Comparison of ENCODE assay signal across 4 fruit fly cellular contexts in genomic region chr3L:12514762-12515215, dm6.
TF ChIP-seq lines count a peak whose summit lies in the region.

Gene sti, minus strand, starts transcription at chr3L:12514815.
Gene tral, plus strand, starts transcription at chr3L:12515059.

TF ChIP-seq in whole organism, adult, 20 proteins besides CTCF, POLR2A, EP300 and RAD21 (continued from another document):
- TF ChIP-seq CG5204 (GFP tag; optimal IDR thresholded peaks at IDR 0.05; lab: Kevin White, UChicago) = peak; percentile 97
- peak; percentile 97 for TF ChIP-seq Hr96 (GFP tag; optimal IDR thresholded peaks at IDR 0.05; lab: Kevin White, UChicago)

TF ChIP-seq in whole organism, embryonic, 481 proteins besides CTCF, POLR2A, EP300 and RAD21 (continued from another document and continues in another):
- peak; percentile 70 for TF ChIP-seq CG6765 (GFP tag; optimal IDR thresholded peaks at IDR 0.05; lab: Kevin White, UChicago)
- peak; percentile 67; the same call in 1 of the 2 replicates for TF ChIP-seq CG32767 (GFP tag; IDR thresholded peaks at IDR 0.05; lab: Robert Waterston, UW)
- TF ChIP-seq Stat92E (GFP tag; optimal IDR thresholded peaks at IDR 0.05; lab: Kevin White, UChicago) = peak in 1 of 3 experiments; percentile 2
- TF ChIP-seq zen (tag; optimal IDR thresholded peaks at IDR 0.05; lab: Kevin White, UChicago) = peak; percentile 82
- TF ChIP-seq Atf-2 (GFP tag; optimal IDR thresholded peaks at IDR 0.05; lab: Kevin White, UChicago) = peak; percentile 87
- peak; percentile 89 for TF ChIP-seq CG4820 (GFP tag; optimal IDR thresholded peaks at IDR 0.05; lab: Kevin White, UChicago)
- peak; percentile 86 for TF ChIP-seq repo (GFP tag; optimal IDR thresholded peaks at IDR 0.05; lab: Kevin White, UChicago)
- TF ChIP-seq sob (GFP tag; IDR thresholded peaks at IDR 0.05; lab: Robert Waterston, UW) = peak; percentile 91
- peak; percentile 87 for TF ChIP-seq CG6272 (GFP tag; IDR thresholded peaks at IDR 0.05; lab: Robert Waterston, UW)
- TF ChIP-seq ro (GFP tag; IDR thresholded peaks at IDR 0.05; lab: Robert Waterston, UW) = peak; percentile 57; the same call in 1 of the 2 replicates
- peak; percentile 80 for TF ChIP-seq CG12104 (GFP tag; optimal IDR thresholded peaks at IDR 0.05; lab: Kevin White, UChicago)
- TF ChIP-seq prd (optimal IDR thresholded peaks at IDR 0.05; lab: Kevin White, UChicago) = no peak
- TF ChIP-seq prd (GFP tag; IDR thresholded peaks at IDR 0.05; lab: Robert Waterston, UW) = peak; percentile 89
- peak; percentile 94 for TF ChIP-seq maf-S (GFP tag; optimal IDR thresholded peaks at IDR 0.05; lab: Kevin White, UChicago)
- TF ChIP-seq Awh (GFP tag; IDR thresholded peaks at IDR 0.05; lab: Robert Waterston, UW) = peak; percentile 61
- TF ChIP-seq grn (GFP tag; optimal IDR thresholded peaks at IDR 0.05; lab: Kevin White, UChicago) = peak; percentile 40
- peak; percentile 78 for TF ChIP-seq CG33557 (GFP tag; optimal IDR thresholded peaks at IDR 0.05; lab: Kevin White, UChicago)
- peak; percentile 67 for TF ChIP-seq CG10431 (GFP tag; optimal IDR thresholded peaks at IDR 0.05; lab: Kevin White, UChicago)
- TF ChIP-seq Lim3 (GFP tag; IDR thresholded peaks at IDR 0.05; lab: Robert Waterston, UW) = no peak
- peak; percentile 88 for TF ChIP-seq p53 (GFP tag; optimal IDR thresholded peaks at IDR 0.05; lab: Kevin White, UChicago)
- peak; percentile 86 for TF ChIP-seq Mes4 (GFP tag; optimal IDR thresholded peaks at IDR 0.05; lab: Kevin White, UChicago)
- peak; percentile 53 for TF ChIP-seq salm (tag; optimal IDR thresholded peaks at IDR 0.05; lab: Kevin White, UChicago)
- peak; percentile 95 for TF ChIP-seq Hsf (GFP tag; optimal IDR thresholded peaks at IDR 0.05; lab: Kevin White, UChicago)
- TF ChIP-seq CG1233 (GFP tag; optimal IDR thresholded peaks at IDR 0.05; lab: Kevin White, UChicago) = peak; percentile 82
- peak; percentile 74 for TF ChIP-seq psq (GFP tag; optimal IDR thresholded peaks at IDR 0.05; lab: Kevin White, UChicago)
- peak; percentile 86 for TF ChIP-seq ERR (GFP tag; optimal IDR thresholded peaks at IDR 0.05; lab: Kevin White, UChicago)
- TF ChIP-seq Max (GFP tag; optimal IDR thresholded peaks at IDR 0.05; lab: Kevin White, UChicago) = peak; percentile 88
- peak; percentile 48 for TF ChIP-seq Gsc (GFP tag; IDR thresholded peaks at IDR 0.05; lab: Robert Waterston, UW)
- peak; percentile 91 for TF ChIP-seq ind (GFP tag; optimal IDR thresholded peaks at IDR 0.05; lab: Kevin White, UChicago)
- TF ChIP-seq CG18599 (GFP tag; optimal IDR thresholded peaks at IDR 0.05; lab: Kevin White, UChicago) = peak; percentile 93
- TF ChIP-seq Blimp-1 (GFP tag; optimal IDR thresholded peaks at IDR 0.05; lab: Kevin White, UChicago) = peak; percentile 76
- TF ChIP-seq CG15514 (GFP tag; optimal IDR thresholded peaks at IDR 0.05; lab: Kevin White, UChicago) = peak; percentile 93
- peak; percentile 40; the same call in 1 of the 2 replicates for TF ChIP-seq CG1024 (GFP tag; IDR thresholded peaks at IDR 0.05; lab: Robert Waterston, UW)
- peak; percentile 80 for TF ChIP-seq grau (tag; optimal IDR thresholded peaks at IDR 0.05; lab: Kevin White, UChicago)
- TF ChIP-seq sens-2 (GFP tag; IDR thresholded peaks at IDR 0.05; lab: Robert Waterston, UW) = peak; percentile 21; the same call in 1 of the 2 replicates
- TF ChIP-seq esg (GFP tag; conservative IDR thresholded peaks at IDR 0.05; lab: Robert Waterston, UW) = peak; percentile 73
- TF ChIP-seq kay (GFP tag; optimal IDR thresholded peaks at IDR 0.05; lab: Kevin White, UChicago) = peak; percentile 83
- TF ChIP-seq CG42726 (GFP tag; IDR thresholded peaks at IDR 0.05; lab: Robert Waterston, UW; ENCODE audit: partially characterized antibody) = no peak; the same call in 1 of the 2 replicates
- TF ChIP-seq CG31224 (GFP tag; IDR thresholded peaks at IDR 0.05; lab: Robert Waterston, UW) = peak; percentile 83
- 0 out of 2 replicates have a peak, but pooled peaks have one; percentile 10 for TF ChIP-seq dimm (GFP tag; IDR thresholded peaks at IDR 0.05; lab: Robert Waterston, UW)
- peak; percentile 78 for TF ChIP-seq ase (GFP tag; IDR thresholded peaks at IDR 0.05; lab: Robert Waterston, UW)

TF ChIP-seq in whole organism, prepupa, 60 proteins besides CTCF, POLR2A, EP300 and RAD21 (continued from another document):
- TF ChIP-seq CG8119 (GFP tag; IDR thresholded peaks at IDR 0.05; lab: Robert Waterston, UW) (0 out of 3 replicates have a peak, but pooled peaks have one; percentile 15), CG32006 (GFP tag; optimal IDR thresholded peaks at IDR 0.05; lab: Kevin White, UChicago) (no peak), net (GFP tag; optimal IDR thresholded peaks at IDR 0.05; lab: Kevin White, UChicago) (no peak), fd59A (GFP tag; optimal IDR thresholded peaks at IDR 0.05; lab: Kevin White, UChicago) (peak; percentile 53), CG34406 (GFP tag; optimal IDR thresholded peaks at IDR 0.05; lab: Kevin White, UChicago) (peak; percentile 75), Lpt (GFP tag; optimal IDR thresholded peaks at IDR 0.05; lab: Kevin White, UChicago) (peak; percentile 38), Ets21C (GFP tag; optimal IDR thresholded peaks at IDR 0.05; lab: Kevin White, UChicago) (peak; percentile 84), Eip75B (GFP tag; optimal IDR thresholded peaks at IDR 0.05; lab: Kevin White, UChicago) (no peak), CG11762 (GFP tag; optimal IDR thresholded peaks at IDR 0.05; lab: Kevin White, UChicago; ENCODE audit: insufficient read depth) (no peak), spab (GFP tag; optimal IDR thresholded peaks at IDR 0.05; lab: Kevin White, UChicago) (no peak), Hr4 (GFP tag; optimal IDR thresholded peaks at IDR 0.05; lab: Kevin White, UChicago) (peak; percentile 90), Met (GFP tag; optimal IDR thresholded peaks at IDR 0.05; lab: Kevin White, UChicago) (peak; percentile 87), CG6854 (GFP tag; optimal IDR thresholded peaks at IDR 0.05; lab: Kevin White, UChicago) (peak; percentile 44), dac (GFP tag; optimal IDR thresholded peaks at IDR 0.05; lab: Kevin White, UChicago) (peak; percentile 50), CG11902 (GFP tag; optimal IDR thresholded peaks at IDR 0.05; lab: Kevin White, UChicago) (peak; percentile 82), CG8319 (GFP tag; optimal IDR thresholded peaks at IDR 0.05; lab: Kevin White, UChicago) (peak; percentile 84), CG3919 (GFP tag; optimal IDR thresholded peaks at IDR 0.05; lab: Kevin White, UChicago) (peak; percentile 89), CG31627 (GFP tag; optimal IDR thresholded peaks at IDR 0.05; lab: Kevin White, UChicago) (peak; percentile 93), CG4318 (GFP tag; optimal IDR thresholded peaks at IDR 0.05; lab: Kevin White, UChicago) (peak; percentile 48), Hr39 (GFP tag; optimal IDR thresholded peaks at IDR 0.05; lab: Kevin White, UChicago) (peak; percentile 92), CG15336 (GFP tag; IDR thresholded peaks at IDR 0.05; lab: Robert Waterston, UW) (no peak; the same call in 1 of the 2 replicates), esn (GFP tag; optimal IDR thresholded peaks at IDR 0.05; lab: Kevin White, UChicago) (peak; percentile 90), eg (GFP tag; IDR thresholded peaks at IDR 0.05; lab: Robert Waterston, UW) (peak; percentile 69), CG1621 (tag; optimal IDR thresholded peaks at IDR 0.05; lab: Kevin White, UChicago) (peak; percentile 62), cyc (GFP tag; optimal IDR thresholded peaks at IDR 0.05; lab: Kevin White, UChicago) (peak; percentile 90), dsx (GFP tag; optimal IDR thresholded peaks at IDR 0.05; lab: Kevin White, UChicago; ENCODE audit: poor library complexity, severe bottlenecking) (no peak), CG10631 (GFP tag; optimal IDR thresholded peaks at IDR 0.05; lab: Kevin White, UChicago) (peak; percentile 88), CG10669 (GFP tag; optimal IDR thresholded peaks at IDR 0.05; lab: Kevin White, UChicago) (no peak), acj6 (GFP tag; optimal IDR thresholded peaks at IDR 0.05; lab: Kevin White, UChicago) (no peak), CG8632 (GFP tag; optimal IDR thresholded peaks at IDR 0.05; lab: Kevin White, UChicago) (peak; percentile 69), salr (GFP tag; optimal IDR thresholded peaks at IDR 0.05; lab: Kevin White, UChicago) (peak in 1 of 2 experiments; percentile 43), vri (GFP tag; optimal IDR thresholded peaks at IDR 0.05; lab: Kevin White, UChicago) (no peak), CG6163 (GFP tag; IDR thresholded peaks at IDR 0.05; lab: Robert Waterston, UW) (peak; percentile 68), fd85E (GFP tag; optimal IDR thresholded peaks at IDR 0.05; lab: Kevin White, UChicago) (peak; percentile 54), Hr38 (GFP tag; optimal IDR thresholded peaks at IDR 0.05; lab: Kevin White, UChicago) (peak; percentile 78), achi (GFP tag; optimal IDR thresholded peaks at IDR 0.05; lab: Kevin White, UChicago) (peak; percentile 88), svp (GFP tag; lab: Kevin White, UChicago) (no peak), Eip93F (GFP tag; optimal IDR thresholded peaks at IDR 0.05; lab: Kevin White, UChicago) (peak; percentile 22), CG9139 (GFP tag; optimal IDR thresholded peaks at IDR 0.05; lab: Kevin White, UChicago) (peak; percentile 29), Eip78C (GFP tag; lab: Kevin White, UChicago) (no peak), ss (GFP tag; optimal IDR thresholded peaks at IDR 0.05; lab: Kevin White, UChicago) (peak in 1 of 2 experiments; percentile 58)
TF ChIP-seq in whole organism, prepupa: peak in this region for 44.

TF ChIP-seq in whole organism, wandering third instar larva, 38 proteins besides CTCF, POLR2A, EP300 and RAD21 (continued from another document):
- TF ChIP-seq Sp1 (GFP tag; optimal IDR thresholded peaks at IDR 0.05; lab: Kevin White, UChicago) (peak; percentile 80), sv (GFP tag; optimal IDR thresholded peaks at IDR 0.05; lab: Kevin White, UChicago) (peak; percentile 93), h (GFP tag; optimal IDR thresholded peaks at IDR 0.05; lab: Kevin White, UChicago) (peak; percentile 93), OdsH (GFP tag; optimal IDR thresholded peaks at IDR 0.05; lab: Kevin White, UChicago) (peak; percentile 83), sage (GFP tag; optimal IDR thresholded peaks at IDR 0.05; lab: Kevin White, UChicago) (no peak), Vsx2 (GFP tag; optimal IDR thresholded peaks at IDR 0.05; lab: Kevin White, UChicago; ENCODE audit: partially characterized antibody) (no peak), CrebA (GFP tag; optimal IDR thresholded peaks at IDR 0.05; lab: Kevin White, UChicago; ENCODE audit: borderline replicate concordance) (no peak), lola (GFP tag; optimal IDR thresholded peaks at IDR 0.05; lab: Kevin White, UChicago) (no peak), Dfd (GFP tag; optimal IDR thresholded peaks at IDR 0.05; lab: Kevin White, UChicago) (no peak), N (GFP tag; optimal IDR thresholded peaks at IDR 0.05; lab: Kevin White, UChicago) (no peak), Hnf4 (GFP tag; optimal IDR thresholded peaks at IDR 0.05; lab: Kevin White, UChicago) (peak; percentile 94), br (GFP tag; optimal IDR thresholded peaks at IDR 0.05; lab: Kevin White, UChicago) (peak; percentile 94), usp (GFP tag; optimal IDR thresholded peaks at IDR 0.05; lab: Kevin White, UChicago) (no peak), Abd-B (GFP tag; optimal IDR thresholded peaks at IDR 0.05; lab: Kevin White, UChicago) (no peak), tai (GFP tag; optimal IDR thresholded peaks at IDR 0.05; lab: Kevin White, UChicago) (no peak), jim (GFP tag; optimal IDR thresholded peaks at IDR 0.05; lab: Kevin White, UChicago) (peak; percentile 30), dmrt93B (GFP tag; optimal IDR thresholded peaks at IDR 0.05; lab: Kevin White, UChicago) (peak; percentile 77)
